In the genomic region with DNA sequence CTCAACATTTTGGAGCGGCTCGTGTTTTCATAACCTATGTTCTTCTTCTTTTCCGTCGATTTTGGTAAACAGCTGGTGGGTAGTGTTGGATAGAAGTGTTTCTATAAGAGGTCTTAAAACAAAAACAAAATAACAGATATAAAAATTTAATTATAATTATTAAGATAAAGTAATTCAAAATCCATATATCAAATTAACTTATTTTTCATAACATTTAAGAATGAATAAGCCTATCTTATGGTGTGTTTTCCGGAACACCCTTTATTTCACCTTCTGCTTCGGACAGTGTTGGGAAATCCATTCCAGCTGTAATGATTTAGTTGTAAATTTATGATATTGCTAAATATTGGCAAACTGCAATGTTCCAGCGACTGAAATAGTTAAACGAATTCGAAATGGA, we compare ENCODE assay signal across 1 fruit fly cellular context.
TF ChIP-seq lines count a peak whose summit lies in the region.

Gene mRpS2, minus strand, starts transcription at position 64 of the 400 bp plus-strand sequence.
Gene Mon1, plus strand, starts transcription at position 286 of the 400 bp plus-strand sequence.

TF ChIP-seq in whole organism, embryonic, 481 proteins besides CTCF, POLR2A, EP300 and RAD21 (continued from another document and continues in another):
- TF ChIP-seq CG8290 (GFP tag; optimal IDR thresholded peaks at IDR 0.05; lab: Kevin White, UChicago) = peak; percentile 89
- peak; percentile 79 to 90 for TF ChIP-seq CG8290 (tag; optimal IDR thresholded peaks at IDR 0.05; lab: Kevin White, UChicago)
- peak; percentile 95 for TF ChIP-seq CG17612 (GFP tag; IDR thresholded peaks at IDR 0.05; lab: Robert Waterston, UW)
- peak; percentile 93 for TF ChIP-seq CG15514 (GFP tag; optimal IDR thresholded peaks at IDR 0.05; lab: Kevin White, UChicago)
- TF ChIP-seq kni (GFP tag; optimal IDR thresholded peaks at IDR 0.05; lab: Kevin White, UChicago) = peak; percentile 20
- TF ChIP-seq tll (GFP tag; optimal IDR thresholded peaks at IDR 0.05; lab: Kevin White, UChicago) = no peak
- TF ChIP-seq CG18619 (GFP tag; optimal IDR thresholded peaks at IDR 0.05; lab: Kevin White, UChicago) = peak; percentile 92
- TF ChIP-seq Lhr (GFP tag; optimal IDR thresholded peaks at IDR 0.05; lab: Kevin White, UChicago) = peak; percentile 57
- TF ChIP-seq CG1647 (GFP tag; optimal IDR thresholded peaks at IDR 0.05; lab: Kevin White, UChicago) = peak; percentile 85
- peak; percentile 23; the same call in 2 of the 3 replicates for TF ChIP-seq CG34224 (GFP tag; IDR thresholded peaks at IDR 0.05; lab: Robert Waterston, UW; ENCODE audit: partially characterized antibody)
- peak; percentile 80 for TF ChIP-seq CG10321 (GFP tag; IDR thresholded peaks at IDR 0.05; lab: Robert Waterston, UW)
- peak; percentile 58 for TF ChIP-seq gcm2 (GFP tag; optimal IDR thresholded peaks at IDR 0.05; lab: Kevin White, UChicago)
- peak; percentile 85 for TF ChIP-seq CrebB (tag; optimal IDR thresholded peaks at IDR 0.05; lab: Kevin White, UChicago)
- TF ChIP-seq al (GFP tag; IDR thresholded peaks at IDR 0.05; lab: Robert Waterston, UW) = peak; percentile 96
- peak; percentile 93 for TF ChIP-seq Fer2 (tag; optimal IDR thresholded peaks at IDR 0.05; lab: Kevin White, UChicago)
- peak; percentile 83 for TF ChIP-seq cato (GFP tag; optimal IDR thresholded peaks at IDR 0.05; lab: Kevin White, UChicago; ENCODE audit: borderline replicate concordance)
- no peak for TF ChIP-seq abd-A (tag; optimal IDR thresholded peaks at IDR 0.05; lab: Kevin White, UChicago)
- peak; percentile 95 for TF ChIP-seq CG6272 (GFP tag; IDR thresholded peaks at IDR 0.05; lab: Robert Waterston, UW)
- peak; percentile 94 for TF ChIP-seq CG9817 (tag; optimal IDR thresholded peaks at IDR 0.05; lab: Kevin White, UChicago)
- TF ChIP-seq CG2120 (GFP tag; optimal IDR thresholded peaks at IDR 0.05; lab: Kevin White, UChicago) = peak; percentile 95
- peak; percentile 88 for TF ChIP-seq CG15696 (tag; optimal IDR thresholded peaks at IDR 0.05; lab: Kevin White, UChicago)
- peak; percentile 77 for TF ChIP-seq jigr1 (GFP tag; IDR thresholded peaks at IDR 0.05; lab: Robert Waterston, UW)
- TF ChIP-seq CG1233 (GFP tag; optimal IDR thresholded peaks at IDR 0.05; lab: Kevin White, UChicago) = peak; percentile 94
- TF ChIP-seq Abd-B (GFP tag; optimal IDR thresholded peaks at IDR 0.05; lab: Kevin White, UChicago) = peak; percentile 93
- TF ChIP-seq Scr (GFP tag; IDR thresholded peaks at IDR 0.05; lab: Robert Waterston, UW; ENCODE audit: partially characterized antibody) = no peak
- peak; percentile 95 for TF ChIP-seq gsb (GFP tag; IDR thresholded peaks at IDR 0.05; lab: Robert Waterston, UW)
- peak; percentile 96 for TF ChIP-seq Med (GFP tag; lab: Kevin White, UChicago)
- TF ChIP-seq CG4730 (GFP tag; IDR thresholded peaks at IDR 0.05; lab: Robert Waterston, UW) = peak; percentile 96
- TF ChIP-seq twi (tag; optimal IDR thresholded peaks at IDR 0.05; lab: Kevin White, UChicago) = peak; percentile 81
- peak; percentile 39 for TF ChIP-seq CG11398 (GFP tag; optimal IDR thresholded peaks at IDR 0.05; lab: Kevin White, UChicago)
- peak; percentile 10 for TF ChIP-seq Dp (GFP tag; optimal IDR thresholded peaks at IDR 0.05; lab: Kevin White, UChicago)
- no peak for TF ChIP-seq knrl (GFP tag; IDR thresholded peaks at IDR 0.05; lab: Robert Waterston, UW; ENCODE audit: partially characterized antibody)
- TF ChIP-seq CG5180 (GFP tag; optimal IDR thresholded peaks at IDR 0.05; lab: Kevin White, UChicago) = peak; percentile 74
- peak; percentile 24 for TF ChIP-seq Hmx (GFP tag; optimal IDR thresholded peaks at IDR 0.05; lab: Kevin White, UChicago)
- TF ChIP-seq E2f1 (GFP tag; IDR thresholded peaks at IDR 0.05; lab: Robert Waterston, UW) = peak; percentile 98
- TF ChIP-seq caup (GFP tag; optimal IDR thresholded peaks at IDR 0.05; lab: Kevin White, UChicago; ENCODE audit: severe bottlenecking) = peak; percentile 94
- peak; percentile 97 for TF ChIP-seq CG2678 (tag; optimal IDR thresholded peaks at IDR 0.05; lab: Kevin White, UChicago)
- no peak for TF ChIP-seq lov (optimal IDR thresholded peaks at IDR 0.05; lab: Kevin White, UChicago)
- peak; percentile 93 for TF ChIP-seq lov (GFP tag; IDR thresholded peaks at IDR 0.05; lab: Robert Waterston, UW)
- TF ChIP-seq ash1 (GFP tag; optimal IDR thresholded peaks at IDR 0.05; lab: Kevin White, UChicago) = peak; percentile 47
- TF ChIP-seq CG8944 (GFP tag; optimal IDR thresholded peaks at IDR 0.05; lab: Kevin White, UChicago) = peak; percentile 69
- no peak for TF ChIP-seq Tbp (GFP tag; optimal IDR thresholded peaks at IDR 0.05; lab: Kevin White, UChicago)
- peak; percentile 95 for TF ChIP-seq otp (GFP tag; IDR thresholded peaks at IDR 0.05; lab: Robert Waterston, UW)
- peak; percentile 59 for TF ChIP-seq corto (GFP tag; optimal IDR thresholded peaks at IDR 0.05; lab: Kevin White, UChicago)
- TF ChIP-seq unpg (GFP tag; optimal IDR thresholded peaks at IDR 0.05; lab: Kevin White, UChicago) = peak; percentile 95
- peak; percentile 64 to 91 for TF ChIP-seq crp (GFP tag; optimal IDR thresholded peaks at IDR 0.05; lab: Kevin White, UChicago)
- peak; percentile 49 for TF ChIP-seq CG9876 (GFP tag; optimal IDR thresholded peaks at IDR 0.05; lab: Kevin White, UChicago)
- peak; percentile 90 for TF ChIP-seq CG17568 (GFP tag; optimal IDR thresholded peaks at IDR 0.05; lab: Kevin White, UChicago)
- peak in 1 of 2 experiments; percentile 75 for TF ChIP-seq Eip74EF (GFP tag; optimal IDR thresholded peaks at IDR 0.05; lab: Kevin White, UChicago)
- peak; percentile 24 for TF ChIP-seq crc (GFP tag; optimal IDR thresholded peaks at IDR 0.05; lab: Kevin White, UChicago)
- no peak for TF ChIP-seq Lpt (GFP tag; optimal IDR thresholded peaks at IDR 0.05; lab: Kevin White, UChicago)
- TF ChIP-seq Doc2 (GFP tag; IDR thresholded peaks at IDR 0.05; lab: Robert Waterston, UW) = peak; percentile 73; the same call in 1 of the 2 replicates
- peak; percentile 92 for TF ChIP-seq Ssrp (tag; optimal IDR thresholded peaks at IDR 0.05; lab: Kevin White, UChicago)
- TF ChIP-seq sc (optimal IDR thresholded peaks at IDR 0.05; lab: Kevin White, UChicago) = no peak
- TF ChIP-seq sc (GFP tag; optimal IDR thresholded peaks at IDR 0.05; lab: Kevin White, UChicago) = peak; percentile 88
- peak; percentile 89 for TF ChIP-seq CG7357 (GFP tag; IDR thresholded peaks at IDR 0.05; lab: Robert Waterston, UW)
- peak; percentile 88 for TF ChIP-seq CG18476 (GFP tag; optimal IDR thresholded peaks at IDR 0.05; lab: Kevin White, UChicago)
- TF ChIP-seq CG30403 (GFP tag; optimal IDR thresholded peaks at IDR 0.05; lab: Kevin White, UChicago) = peak; percentile 95
- TF ChIP-seq Xrp1 (GFP tag; IDR thresholded peaks at IDR 0.05; lab: Robert Waterston, UW) = peak; percentile 98
- TF ChIP-seq CG13424 (tag; optimal IDR thresholded peaks at IDR 0.05; lab: Kevin White, UChicago) = peak; percentile 97
- peak; percentile 95 for TF ChIP-seq esg (GFP tag; conservative IDR thresholded peaks at IDR 0.05; lab: Robert Waterston, UW)
- peak; percentile 82 for TF ChIP-seq aop (GFP tag; IDR thresholded peaks at IDR 0.05; lab: Robert Waterston, UW)
- peak; percentile 94 for TF ChIP-seq nmo (GFP tag; optimal IDR thresholded peaks at IDR 0.05; lab: Kevin White, UChicago)
- TF ChIP-seq CG15011 (GFP tag; optimal IDR thresholded peaks at IDR 0.05; lab: Kevin White, UChicago) = no peak
- peak; percentile 96 for TF ChIP-seq Hr3 (GFP tag; optimal IDR thresholded peaks at IDR 0.05; lab: Kevin White, UChicago)
- peak; percentile 80 for TF ChIP-seq CG13624 (GFP tag; optimal IDR thresholded peaks at IDR 0.05; lab: Kevin White, UChicago)
- no peak for TF ChIP-seq Bgb (GFP tag; IDR thresholded peaks at IDR 0.05; lab: Robert Waterston, UW; ENCODE audit: partially characterized antibody)
- TF ChIP-seq CG31365 (tag; optimal IDR thresholded peaks at IDR 0.05; lab: Kevin White, UChicago) = peak; percentile 48
- TF ChIP-seq lmd (GFP tag; IDR thresholded peaks at IDR 0.05; lab: Robert Waterston, UW) = peak; percentile 94
- peak; percentile 83 for TF ChIP-seq CG2875 (GFP tag; optimal IDR thresholded peaks at IDR 0.05; lab: Kevin White, UChicago)
- TF ChIP-seq Mad (GFP tag; optimal IDR thresholded peaks at IDR 0.05; lab: Kevin White, UChicago) = peak; percentile 84
- no peak for TF ChIP-seq CG1832 (GFP tag; optimal IDR thresholded peaks at IDR 0.05; lab: Kevin White, UChicago)
- peak; percentile 92 for TF ChIP-seq B-H2 (GFP tag; optimal IDR thresholded peaks at IDR 0.05; lab: Kevin White, UChicago)
- TF ChIP-seq Dfd (GFP tag; optimal IDR thresholded peaks at IDR 0.05; lab: Kevin White, UChicago) = no peak
- no peak for TF ChIP-seq tna (GFP tag; IDR thresholded peaks at IDR 0.05; lab: Robert Waterston, UW; ENCODE audit: partially characterized antibody)
- TF ChIP-seq gem (tag; optimal IDR thresholded peaks at IDR 0.05; lab: Kevin White, UChicago) = peak; percentile 99
- peak; percentile 60 for TF ChIP-seq jumu (GFP tag; optimal IDR thresholded peaks at IDR 0.05; lab: Kevin White, UChicago)
- TF ChIP-seq CHES-1-like (GFP tag; optimal IDR thresholded peaks at IDR 0.05; lab: Kevin White, UChicago) = peak; percentile 75
- TF ChIP-seq schlank (tag; optimal IDR thresholded peaks at IDR 0.05; lab: Kevin White, UChicago) = peak; percentile 65
- no peak for TF ChIP-seq hth (optimal IDR thresholded peaks at IDR 0.05; lab: Kevin White, UChicago)
- no peak for TF ChIP-seq D (optimal IDR thresholded peaks at IDR 0.05; lab: Kevin White, UChicago)
- peak; percentile 87 for TF ChIP-seq D (GFP tag; optimal IDR thresholded peaks at IDR 0.05; lab: Kevin White, UChicago)
- TF ChIP-seq CG3847 (GFP tag; IDR thresholded peaks at IDR 0.05; lab: Robert Waterston, UW) = peak; percentile 96
- TF ChIP-seq stwl (tag; optimal IDR thresholded peaks at IDR 0.05; lab: Kevin White, UChicago) = peak; percentile 96
- TF ChIP-seq MESR4 (GFP tag; optimal IDR thresholded peaks at IDR 0.05; lab: Kevin White, UChicago) = peak; percentile 80
- peak; percentile 48 for TF ChIP-seq NC2β (GFP tag; optimal IDR thresholded peaks at IDR 0.05; lab: Kevin White, UChicago)
- peak; percentile 54 for TF ChIP-seq repo (GFP tag; optimal IDR thresholded peaks at IDR 0.05; lab: Kevin White, UChicago)
- TF ChIP-seq vvl (GFP tag; IDR thresholded peaks at IDR 0.05; lab: Robert Waterston, UW) = peak; percentile 98
- TF ChIP-seq CG14965 (GFP tag; optimal IDR thresholded peaks at IDR 0.05; lab: Kevin White, UChicago; ENCODE audit: borderline replicate concordance) = no peak
- TF ChIP-seq Bdp1 (GFP tag; optimal IDR thresholded peaks at IDR 0.05; lab: Kevin White, UChicago) = peak; percentile 75
- peak; percentile 95 for TF ChIP-seq CG31224 (GFP tag; IDR thresholded peaks at IDR 0.05; lab: Robert Waterston, UW)
- peak; percentile 12 for TF ChIP-seq sima (GFP tag; optimal IDR thresholded peaks at IDR 0.05; lab: Kevin White, UChicago)
- peak; percentile 86 for TF ChIP-seq peb (GFP tag; IDR thresholded peaks at IDR 0.05; lab: Robert Waterston, UW)
- peak; percentile 90 for TF ChIP-seq Sox100B (GFP tag; optimal IDR thresholded peaks at IDR 0.05; lab: Kevin White, UChicago)
- peak; percentile 96 for TF ChIP-seq ara (GFP tag; IDR thresholded peaks at IDR 0.05; lab: Robert Waterston, UW)
- TF ChIP-seq cad (GFP tag; optimal IDR thresholded peaks at IDR 0.05; lab: Kevin White, UChicago) = no peak
- peak; percentile 76 to 77 for TF ChIP-seq Pdp1 (GFP tag; optimal IDR thresholded peaks at IDR 0.05; lab: Kevin White, UChicago)
- TF ChIP-seq Dek (tag; optimal IDR thresholded peaks at IDR 0.05; lab: Kevin White, UChicago) = peak; percentile 94
- TF ChIP-seq Rfx (GFP tag; IDR thresholded peaks at IDR 0.05; lab: Robert Waterston, UW) = peak; percentile 97
- TF ChIP-seq NK7.1 (GFP tag; optimal IDR thresholded peaks at IDR 0.05; lab: Kevin White, UChicago) = peak; percentile 49
- peak; percentile 95 for TF ChIP-seq HLH3B (GFP tag; IDR thresholded peaks at IDR 0.05; lab: Robert Waterston, UW)
- TF ChIP-seq CG10366 (GFP tag; IDR thresholded peaks at IDR 0.05; lab: Robert Waterston, UW) = peak; percentile 96
- peak; percentile 57 for TF ChIP-seq dm (GFP tag; optimal IDR thresholded peaks at IDR 0.05; lab: Kevin White, UChicago)
- no peak for TF ChIP-seq cg (GFP tag; optimal IDR thresholded peaks at IDR 0.05; lab: Kevin White, UChicago)
- TF ChIP-seq maf-S (GFP tag; optimal IDR thresholded peaks at IDR 0.05; lab: Kevin White, UChicago) = peak; percentile 82
- peak; percentile 98 for TF ChIP-seq CG32532 (GFP tag; IDR thresholded peaks at IDR 0.05; lab: Robert Waterston, UW)
- TF ChIP-seq CG5953 (GFP tag; IDR thresholded peaks at IDR 0.05; lab: Robert Waterston, UW) = peak; percentile 95
- TF ChIP-seq Gug (GFP tag; IDR thresholded peaks at IDR 0.05; lab: Robert Waterston, UW) = peak; percentile 91
- peak; percentile 91 for TF ChIP-seq CG10979 (tag; optimal IDR thresholded peaks at IDR 0.05; lab: Kevin White, UChicago)
- peak; percentile 95 for TF ChIP-seq CG32772 (GFP tag; IDR thresholded peaks at IDR 0.05; lab: Robert Waterston, UW)
- peak; percentile 95 for TF ChIP-seq gce (GFP tag; IDR thresholded peaks at IDR 0.05; lab: Robert Waterston, UW)
- no peak for TF ChIP-seq Doc3 (GFP tag; IDR thresholded peaks at IDR 0.05; lab: Robert Waterston, UW; ENCODE audit: partially characterized antibody)
- peak; percentile 95 for TF ChIP-seq fd3F (GFP tag; optimal IDR thresholded peaks at IDR 0.05; lab: Kevin White, UChicago)
- TF ChIP-seq slbo (GFP tag; IDR thresholded peaks at IDR 0.05; lab: Robert Waterston, UW) = peak; percentile 98
- TF ChIP-seq wek (GFP tag; optimal IDR thresholded peaks at IDR 0.05; lab: Kevin White, UChicago) = peak; percentile 79
- TF ChIP-seq Nf-YC (tag; optimal IDR thresholded peaks at IDR 0.05; lab: Kevin White, UChicago) = peak; percentile 84
- peak; percentile 90 for TF ChIP-seq YL-1 (GFP tag; optimal IDR thresholded peaks at IDR 0.05; lab: Kevin White, UChicago)
- peak; percentile 94 for TF ChIP-seq dmrt99B (tag; optimal IDR thresholded peaks at IDR 0.05; lab: Kevin White, UChicago)
- TF ChIP-seq CG9932 (GFP tag; IDR thresholded peaks at IDR 0.05; lab: Robert Waterston, UW) = peak; percentile 98
- TF ChIP-seq ranshi (GFP tag; IDR thresholded peaks at IDR 0.05; lab: Robert Waterston, UW) = peak; percentile 96
- TF ChIP-seq Ada2b (GFP tag; IDR thresholded peaks at IDR 0.05; lab: Robert Waterston, UW) = peak; percentile 95
- peak; percentile 79 for TF ChIP-seq nom (GFP tag; optimal IDR thresholded peaks at IDR 0.05; lab: Kevin White, UChicago)
- TF ChIP-seq CG17912 (GFP tag; optimal IDR thresholded peaks at IDR 0.05; lab: Kevin White, UChicago) = peak; percentile 39
- peak; percentile 92 for TF ChIP-seq bowl (GFP tag; IDR thresholded peaks at IDR 0.05; lab: Robert Waterston, UW)
- TF ChIP-seq kah (GFP tag; optimal IDR thresholded peaks at IDR 0.05; lab: Kevin White, UChicago) = peak; percentile 70
- TF ChIP-seq Dbx (GFP tag; IDR thresholded peaks at IDR 0.05; lab: Robert Waterston, UW) = peak; percentile 97
